Worm (Caenorhabditis elegans) whole organism, L3 larva: Measurements from ENCODE around the gene R02F11.12.

Experiments
- ceh-28 ChIP-seq: fragments of 150-350 bp; optimal IDR thresholded peaks from 2 replicates; lab custom pipeline; 2014; ENCODE audit warnings: missing biosample characterization, missing genetic modification reagents, missing genetic modification characterization
- ceh-82 ChIP-seq: fragments of 150-350 bp; optimal IDR thresholded peaks from 2 replicates; lab custom pipeline; 2014; ENCODE audit warnings: missing biosample characterization, missing genetic modification characterization
- egl-27 ChIP-seq: sonication (generic microtip); optimal IDR thresholded peaks from 4 replicates; lab custom pipeline; 2017; ENCODE audit warnings: missing biosample characterization, missing genetic modification reagents, missing genetic modification characterization
- elt-1 ChIP-seq: fragments of 150-350 bp; optimal IDR thresholded peaks from 2 replicates; lab custom pipeline; 2014; ENCODE audit warnings: missing biosample characterization, missing genetic modification characterization
- elt-3 ChIP-seq, 3 experiments: fragments of 150-350 bp in 1 of 3; sonication (generic microtip) in 2 of 3; optimal IDR thresholded peaks; 2 replicates in 2 of 3; 4 replicates in 1 of 3; lab custom pipeline; 2014 to 2017; ENCODE audit warnings: missing biosample characterization in 3 of 3, missing genetic modification characterization in 3 of 3
- fos-1 ChIP-seq: fragments of 150-350 bp; optimal IDR thresholded peaks from 2 replicates; lab custom pipeline; 2014; ENCODE audit warnings: missing biosample characterization, missing genetic modification characterization
- mdl-1 ChIP-seq: fragments of 150-350 bp; optimal IDR thresholded peaks from 2 replicates; lab custom pipeline; 2014; ENCODE audit warnings: missing biosample characterization, missing genetic modification characterization
- nhr-11 ChIP-seq: fragments of 150-350 bp; optimal IDR thresholded peaks from 2 replicates; lab custom pipeline; 2014; ENCODE audit warnings: missing biosample characterization, missing genetic modification characterization
- nhr-23 ChIP-seq: fragments of 150-350 bp; optimal IDR thresholded peaks from 2 replicates; lab custom pipeline; 2014; ENCODE audit warnings: missing biosample characterization, missing genetic modification reagents, missing genetic modification characterization
- nhr-237 ChIP-seq: fragments of 150-350 bp; optimal IDR thresholded peaks from 2 replicates; lab custom pipeline; 2014; ENCODE audit warnings: missing biosample characterization, missing genetic modification characterization
- nhr-67 ChIP-seq: fragments of 150-350 bp; optimal IDR thresholded peaks from 2 replicates; lab custom pipeline; 2014; ENCODE audit warnings: missing biosample characterization, missing genetic modification characterization
- nhr-76 ChIP-seq: fragments of 150-350 bp; sonication (generic microtip); optimal IDR thresholded peaks from 5 replicates; lab custom pipeline; 2014; ENCODE audit warnings: missing biosample characterization, missing genetic modification characterization
- skn-1 ChIP-seq: fragments of 150-350 bp; optimal IDR thresholded peaks from 2 replicates; lab custom pipeline; 2014; ENCODE audit warnings: missing biosample characterization, missing genetic modification characterization
- ztf-11 ChIP-seq: fragments of 150-350 bp; optimal IDR thresholded peaks from 2 replicates; lab custom pipeline; 2014; ENCODE audit warnings: missing biosample characterization, missing genetic modification characterization

ce11 chrV:4805847-4806246 lies 15.4 kb downstream of the R02F11.12 start, which contains the start of gene R02F11.3:
- no peak for TF ChIP-seq nhr-76 (tag; lab: Kevin White, UChicago)
- TF ChIP-seq nhr-67 (tag; lab: Kevin White, UChicago): no peak
- no peak for TF ChIP-seq ceh-82
- no peak for TF ChIP-seq egl-27 (tag; lab: Kevin White, UChicago)
- TF ChIP-seq elt-1 (tag; lab: Kevin White, UChicago): no peak
- TF ChIP-seq skn-1: no peak
- TF ChIP-seq nhr-11 (tag; lab: Kevin White, UChicago): no peak
- TF ChIP-seq elt-3 (tag; optimal IDR thresholded peaks at IDR 0.05; lab: Kevin White, UChicago): no peak
- TF ChIP-seq nhr-237 (tag; lab: Kevin White, UChicago): no peak
- TF ChIP-seq mdl-1 (tag; lab: Kevin White, UChicago): no peak
- TF ChIP-seq nhr-23 (tag; lab: Kevin White, UChicago): no peak
- no peak for TF ChIP-seq fos-1
- TF ChIP-seq ceh-28 (tag; lab: Kevin White, UChicago): no peak
- TF ChIP-seq ztf-11 (tag; lab: Kevin White, UChicago): no peak
